Fruit fly (Drosophila melanogaster): ENCODE results near the gene CG9368.

The CG9368 gene

dm6 chr3L:19618072-19618958 lies 16.9 kb downstream of the CG9368 start, which contains the start of gene asf1 (continued):
- TF ChIP-seq Eip74EF (GFP tag; optimal IDR thresholded peaks at IDR 0.05) (no peak), CG10274 (GFP tag; optimal IDR thresholded peaks at IDR 0.05) (no peak), C15 (GFP tag; IDR thresholded peaks at IDR 0.05) (no peak), Oli (tag; optimal IDR thresholded peaks at IDR 0.05) (no peak), twi (tag; optimal IDR thresholded peaks at IDR 0.05) (no peak), CG15696 (tag; optimal IDR thresholded peaks at IDR 0.05) (no peak), CG4820 (GFP tag; optimal IDR thresholded peaks at IDR 0.05) (no peak), org-1 (GFP tag; optimal IDR thresholded peaks at IDR 0.05) (no peak), Doc2 (GFP tag; IDR thresholded peaks at IDR 0.05) (no peak), CG6813 (GFP tag; optimal IDR thresholded peaks at IDR 0.05) (no peak), Stat92E (GFP tag; optimal IDR thresholded peaks at IDR 0.05) (peak in 1 of 3 experiments; percentile 20), ind (GFP tag; optimal IDR thresholded peaks at IDR 0.05) (peak; percentile 9), pzg (GFP tag; optimal IDR thresholded peaks at IDR 0.05) (peak; percentile 56), Meics (GFP tag; optimal IDR thresholded peaks at IDR 0.05) (peak; percentile 42), dmrt99B (tag; optimal IDR thresholded peaks at IDR 0.05) (no peak), CG4360 (GFP tag; IDR thresholded peaks at IDR 0.05) (no peak), CG6791 (GFP tag; IDR thresholded peaks at IDR 0.05; ENCODE audit: partially characterized antibody) (peak; percentile 67), CG1832 (GFP tag; optimal IDR thresholded peaks at IDR 0.05) (no peak), Dp (GFP tag; optimal IDR thresholded peaks at IDR 0.05) (peak; percentile 70), HLH4C (GFP tag; IDR thresholded peaks at IDR 0.05; ENCODE audit: partially characterized antibody) (peak; percentile 64), YL-1 (GFP tag; optimal IDR thresholded peaks at IDR 0.05) (peak; percentile 10), knrl (GFP tag; IDR thresholded peaks at IDR 0.05; ENCODE audit: partially characterized antibody) (peak; percentile 76), CG12104 (GFP tag; optimal IDR thresholded peaks at IDR 0.05) (no peak), Dfd (GFP tag; optimal IDR thresholded peaks at IDR 0.05) (no peak), kay (GFP tag; optimal IDR thresholded peaks at IDR 0.05) (no peak), CG2199 (GFP tag; IDR thresholded peaks at IDR 0.05) (no peak), CG4854 (GFP tag; optimal IDR thresholded peaks at IDR 0.05) (no peak), chm (GFP tag; IDR thresholded peaks at IDR 0.05) (no peak), pb (GFP tag; optimal IDR thresholded peaks at IDR 0.05) (no peak), al (GFP tag; IDR thresholded peaks at IDR 0.05) (no peak), maf-S (GFP tag; optimal IDR thresholded peaks at IDR 0.05) (no peak), CG8089 (GFP tag; optimal IDR thresholded peaks at IDR 0.05) (peak; percentile 9), pnt (GFP tag; optimal IDR thresholded peaks at IDR 0.05) (no peak), Mad (GFP tag; optimal IDR thresholded peaks at IDR 0.05) (no peak), zfh2 (GFP tag; optimal IDR thresholded peaks at IDR 0.05) (peak; percentile 43), scrt (GFP tag; optimal IDR thresholded peaks at IDR 0.05) (no peak), CG11560 (tag; IDR thresholded peaks at IDR 0.05) (no peak), hkb (optimal IDR thresholded peaks at IDR 0.05) (no peak), hkb (GFP tag; IDR thresholded peaks at IDR 0.05) (0 out of 2 replicates have a peak, but pooled peaks have one; percentile 25), sc (optimal IDR thresholded peaks at IDR 0.05) (no peak), sc (GFP tag; optimal IDR thresholded peaks at IDR 0.05) (no peak), row (GFP tag; IDR thresholded peaks at IDR 0.05) (peak; percentile 66; the same call in 2 of the 3 replicates), NFAT (GFP tag; IDR thresholded peaks at IDR 0.05) (no peak), CG14710 (tag; optimal IDR thresholded peaks at IDR 0.05) (peak; percentile 67), p53 (GFP tag; optimal IDR thresholded peaks at IDR 0.05) (no peak), CG14441 (GFP tag; IDR thresholded peaks at IDR 0.05) (no peak), CG3847 (GFP tag; IDR thresholded peaks at IDR 0.05) (no peak; the same call in 1 of the 2 replicates), dan (GFP tag; IDR thresholded peaks at IDR 0.05) (no peak), NfI (GFP tag; optimal IDR thresholded peaks at IDR 0.05) (no peak)
